Fruit fly (Drosophila melanogaster) whole organism, embryonic: ENCODE results near the gene msn.

Experiments
- Abd-B ChIP-seq: fragments of 200-800 bp; sonication (Bioruptor generic); optimal IDR thresholded peaks from 2 replicates; lab custom pipeline; 2018; ENCODE audit warnings: missing biosample characterization, mild to moderate bottlenecking, missing genetic modification characterization, moderate library complexity
- CG12155 ChIP-seq: fragments of 200-800 bp; sonication (Bioruptor generic); optimal IDR thresholded peaks from 3 replicates; lab custom pipeline; 2016; ENCODE audit warnings: missing biosample characterization, missing genetic modification characterization
- CG16779 ChIP-seq: fragments of 200-800 bp; sonication (Bioruptor generic); IDR thresholded peaks from 2 replicates; pipeline ENCODE4 v1.3.6; 2022; ENCODE audit warnings: missing biosample characterization, missing genetic modification characterization
- CG2120 ChIP-seq: fragments of 200-800 bp; sonication (Bioruptor generic); optimal IDR thresholded peaks from 3 replicates; lab custom pipeline; 2016; ENCODE audit warnings: missing biosample characterization, missing genetic modification characterization
- CG2199 ChIP-seq: fragments of 200-800 bp; sonication (Bioruptor generic); IDR thresholded peaks from 3 replicates; pipeline ENCODE4 v1.3.6; 2022; ENCODE audit warnings: missing biosample characterization, missing genetic modification characterization
- CG43689 ChIP-seq: fragments of 200-800 bp; sonication (Bioruptor generic); IDR thresholded peaks from 2 replicates; pipeline ENCODE4 v1.3.6; 2022; ENCODE audit warnings: missing biosample characterization, missing genetic modification characterization
- CG7963 ChIP-seq: fragments of 200-800 bp; sonication (Bioruptor generic); IDR thresholded peaks from 3 replicates; pipeline ENCODE4 v1.3.6; 2022; ENCODE audit warnings: missing biosample characterization, missing genetic modification characterization; ENCODE audit not compliant: partially characterized antibody
- da ChIP-seq: fragments of 200-800 bp; sonication (Bioruptor generic); optimal IDR thresholded peaks from 2 replicates; lab custom pipeline; 2016; ENCODE audit warnings: missing biosample characterization, missing genetic modification characterization
- gcm ChIP-seq: fragments of 200-800 bp; sonication (Bioruptor generic); optimal IDR thresholded peaks from 2 replicates; lab custom pipeline; 2019; ENCODE audit warnings: missing biosample characterization, mild to moderate bottlenecking, missing genetic modification characterization, moderate library complexity
- gem ChIP-seq: fragments of 200-800 bp; sonication (Bioruptor generic); optimal IDR thresholded peaks from 2 replicates; lab custom pipeline; 2019; ENCODE audit warnings: missing biosample characterization, mild to moderate bottlenecking, missing genetic modification characterization, moderate library complexity
- twi ChIP-seq: fragments of 200-800 bp; optimal IDR thresholded peaks from 2 replicates; lab custom pipeline; 2019; ENCODE audit warnings: missing biosample characterization, mild to moderate bottlenecking, missing genetic modification characterization, moderate library complexity
- usp ChIP-seq: fragments of >200 bp; optimal IDR thresholded peaks from 2 replicates; lab custom pipeline; 2017; ENCODE audit warnings: missing biosample characterization, missing genetic modification characterization
- zen2 ChIP-seq: fragments of 200-800 bp; sonication (Bioruptor generic); IDR thresholded peaks from 3 replicates; pipeline ENCODE4 v1.3.6; 2022; ENCODE audit warnings: missing biosample characterization, missing genetic modification characterization; ENCODE audit not compliant: partially characterized antibody

DNA sequence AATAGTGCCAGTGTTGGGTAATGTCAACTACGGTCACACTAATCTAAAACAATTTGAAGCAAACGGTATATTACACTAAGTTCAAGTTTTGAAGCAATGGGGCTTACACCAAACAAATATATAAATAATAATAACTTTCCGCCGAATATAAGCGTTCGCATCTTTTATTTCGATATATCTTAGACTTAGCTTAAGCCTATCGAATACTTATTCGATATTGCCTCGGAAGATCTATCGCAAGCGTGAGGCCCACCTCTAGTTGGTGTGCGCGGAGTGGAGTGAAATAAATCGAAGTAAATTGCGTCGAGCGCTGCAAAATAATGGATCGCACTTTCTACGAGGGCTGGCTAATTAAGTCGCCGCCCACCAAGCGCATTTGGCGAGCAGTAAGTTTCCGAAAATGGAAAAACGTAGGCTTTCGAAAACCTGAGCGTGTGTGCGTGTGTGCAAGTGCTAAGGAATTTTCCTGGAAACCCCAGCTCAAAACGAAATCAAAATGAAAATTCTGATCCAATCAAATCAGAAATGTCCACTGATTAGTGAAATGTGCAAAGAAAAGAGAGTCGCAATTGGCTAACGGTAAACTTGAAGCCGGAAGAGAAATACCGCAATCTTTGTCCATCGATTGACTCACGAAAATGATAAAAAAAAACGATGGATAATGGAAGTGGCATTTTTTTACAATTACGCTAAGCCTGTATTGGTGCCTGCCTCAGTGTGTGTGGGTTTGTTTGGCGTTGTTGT, 3.0 kb upstream of the msn start, which contains the start of gene dos:
- TF ChIP-seq CG16779 (GFP tag; lab: Robert Waterston, UW) (no peak), Abd-B (GFP tag; lab: Kevin White, UChicago) (no peak), CG2199 (GFP tag; lab: Robert Waterston, UW) (no peak), CG43689 (no peak), CG2120 (peak; percentile 70), twi (peak; percentile 26), usp (GFP tag; lab: Kevin White, UChicago) (no peak), da (GFP tag; lab: Kevin White, UChicago) (no peak), CG7963 (GFP tag; lab: Robert Waterston, UW) (0 out of 3 replicates have a peak, but pooled peaks have one; percentile 52), CG12155 (GFP tag; lab: Kevin White, UChicago) (peak; percentile 30), gcm (GFP tag; lab: Kevin White, UChicago) (peak; percentile 12), gem (peak; percentile 55), zen2 (GFP tag; lab: Robert Waterston, UW) (peak; percentile 63; the same call in 2 of the 3 replicates)
